Fruit fly (Drosophila melanogaster) whole organism, embryonic: Measurements from ENCODE around the gene anchor.

ENCODE experiments used
- Adf1 ChIP-seq: fragments of 200-800 bp; sonication (Bioruptor generic); IDR thresholded peaks from 2 replicates; pipeline ENCODE4 v1.3.6; 2022; ENCODE audit warnings: missing biosample characterization, missing genetic modification characterization
- CG10209 ChIP-seq: fragments of 200-800 bp; sonication (Bioruptor generic); optimal IDR thresholded peaks from 3 replicates; lab custom pipeline; 2017; ENCODE audit warnings: missing biosample characterization, mild to moderate bottlenecking, missing genetic modification characterization, missing genetic modification reagents
- CG10274 ChIP-seq: fragments of 200-800 bp; sonication (Bioruptor generic); optimal IDR thresholded peaks from 3 replicates; lab custom pipeline; 2017; ENCODE audit warnings: missing biosample characterization, mild to moderate bottlenecking, missing genetic modification characterization
- CG11723 ChIP-seq: fragments of 200-800 bp; sonication (Bioruptor generic); optimal IDR thresholded peaks from 2 replicates; lab custom pipeline; 2017; ENCODE audit warnings: missing biosample characterization, mild to moderate bottlenecking, missing genetic modification characterization
- CG13296 ChIP-seq: fragments of 200-800 bp; sonication (Bioruptor generic); optimal IDR thresholded peaks from 3 replicates; lab custom pipeline; 2018; ENCODE audit warnings: missing biosample characterization, mild to moderate bottlenecking, missing genetic modification characterization
- CG13424 ChIP-seq: fragments of 200-800 bp; sonication (Bioruptor generic); optimal IDR thresholded peaks from 2 replicates; lab custom pipeline; 2019; ENCODE audit warnings: missing biosample characterization, mild to moderate bottlenecking, missing genetic modification characterization, moderate library complexity
- CG17361 ChIP-seq: fragments of 200-800 bp; sonication (Bioruptor generic); IDR thresholded peaks from 3 replicates; pipeline ENCODE4 v1.3.6; 2022; ENCODE audit warnings: missing biosample characterization, missing genetic modification characterization
- CG17568 ChIP-seq: fragments of 200-800 bp; sonication (Bioruptor generic); optimal IDR thresholded peaks from 2 replicates; lab custom pipeline; 2018; ENCODE audit warnings: missing biosample characterization, mild to moderate bottlenecking, missing genetic modification characterization, moderate library complexity
- CG17829 ChIP-seq: fragments of 200-800 bp; optimal IDR thresholded peaks from 2 replicates; lab custom pipeline; 2019; ENCODE audit warnings: missing biosample characterization, mild to moderate bottlenecking, missing genetic modification characterization, moderate library complexity
- CG2120 ChIP-seq: fragments of 200-800 bp; sonication (Bioruptor generic); optimal IDR thresholded peaks from 3 replicates; lab custom pipeline; 2016; ENCODE audit warnings: missing biosample characterization, missing genetic modification characterization
- CG31388 ChIP-seq: fragments of 200-800 bp; sonication (Bioruptor generic); optimal IDR thresholded peaks from 2 replicates; lab custom pipeline; 2016; ENCODE audit warnings: missing biosample characterization, missing genetic modification characterization
- CG34422 ChIP-seq: fragments of 200-800 bp; sonication (Bioruptor generic); IDR thresholded peaks from 3 replicates; pipeline ENCODE4 v1.3.6; 2022; ENCODE audit warnings: missing biosample characterization, missing genetic modification characterization
- CG3838 ChIP-seq: fragments of 200-800 bp; sonication (Bioruptor generic); optimal IDR thresholded peaks from 3 replicates; lab custom pipeline; 2016; ENCODE audit warnings: missing biosample characterization, missing genetic modification characterization
- CG3995 ChIP-seq: fragments of 200-800 bp; sonication (Bioruptor generic); optimal IDR thresholded peaks from 3 replicates; lab custom pipeline; 2016; ENCODE audit warnings: missing biosample characterization, missing genetic modification characterization
- CG4282 ChIP-seq: fragments of 200-800 bp; sonication (Bioruptor generic); optimal IDR thresholded peaks from 2 replicates; lab custom pipeline; 2016; ENCODE audit warnings: missing biosample characterization, missing genetic modification characterization
- CG4328 ChIP-seq: fragments of 200-800 bp; sonication (Bioruptor generic); optimal IDR thresholded peaks from 3 replicates; lab custom pipeline; 2017; ENCODE audit warnings: missing biosample characterization, missing genetic modification reagents, missing genetic modification characterization
- CG4730 ChIP-seq: fragments of 200-800 bp; sonication (Bioruptor generic); IDR thresholded peaks from 2 replicates; pipeline ENCODE4 v1.3.6; 2022; ENCODE audit warnings: missing biosample characterization, missing genetic modification characterization
- CG6254 ChIP-seq: fragments of 200-800 bp; sonication (Bioruptor generic); optimal IDR thresholded peaks from 3 replicates; lab custom pipeline; 2017; ENCODE audit warnings: mild to moderate bottlenecking, missing biosample characterization, missing genetic modification reagents, missing genetic modification characterization
- CG8478 ChIP-seq: fragments of >200 bp; optimal IDR thresholded peaks from 2 replicates; lab custom pipeline; 2018
- CG8924 ChIP-seq: fragments of 200-800 bp; optimal IDR thresholded peaks from 3 replicates; lab custom pipeline; 2019; ENCODE audit warnings: missing biosample characterization, mild to moderate bottlenecking, missing genetic modification characterization, moderate library complexity
- CTCF ChIP-seq: fragments of 200-800 bp; sonication (Bioruptor generic); optimal IDR thresholded peaks from 2 replicates; lab custom pipeline; 2017; ENCODE audit warnings: missing biosample characterization, mild to moderate bottlenecking, missing genetic modification characterization, moderate library complexity
- CrebB ChIP-seq: fragments of 200-800 bp; sonication (Bioruptor generic); optimal IDR thresholded peaks from 3 replicates; lab custom pipeline; 2018; ENCODE audit warnings: missing biosample characterization, mild to moderate bottlenecking, missing genetic modification characterization
- D ChIP-seq, 2 experiments: fragments of 200-800 bp in 1 of 2; fragments of >200 bp in 1 of 2; sonication (Bioruptor generic) in 1 of 2; optimal IDR thresholded peaks; 2 replicates in 1 of 2; 3 replicates in 1 of 2; lab custom pipeline; 2017; ENCODE audit warnings: mild to moderate bottlenecking in 1 of 2, missing biosample characterization in 1 of 2, missing genetic modification characterization in 1 of 2, missing genetic modification reagents in 1 of 2
- D19B ChIP-seq: fragments of 200-800 bp; sonication (Bioruptor generic); optimal IDR thresholded peaks from 2 replicates; lab custom pipeline; 2017; ENCODE audit warnings: missing biosample characterization, mild to moderate bottlenecking, missing genetic modification characterization
- Dll ChIP-seq: fragments of 200-800 bp; sonication (Bioruptor generic); IDR thresholded peaks from 4 replicates; pipeline ENCODE4 v1.3.6; 2022; ENCODE audit warnings: missing biosample characterization, missing genetic modification characterization; ENCODE audit not compliant: partially characterized antibody
- HLH4C ChIP-seq: fragments of 200-800 bp; sonication (Bioruptor generic); IDR thresholded peaks from 3 replicates; pipeline ENCODE4 v1.3.6; 2022; ENCODE audit warnings: missing biosample characterization, missing genetic modification characterization; ENCODE audit not compliant: partially characterized antibody
- Hey ChIP-seq: fragments of 200-800 bp; sonication (Bioruptor generic); optimal IDR thresholded peaks from 3 replicates; lab custom pipeline; 2018; ENCODE audit warnings: missing biosample characterization, mild to moderate bottlenecking, missing genetic modification characterization
- HmgZ ChIP-seq: fragments of 200-800 bp; sonication (Bioruptor generic); optimal IDR thresholded peaks from 2 replicates; lab custom pipeline; 2018; ENCODE audit warnings: missing biosample characterization, mild to moderate bottlenecking, missing genetic modification characterization
- Hmx ChIP-seq: fragments of 200-800 bp; sonication (Bioruptor generic); optimal IDR thresholded peaks from 2 replicates; lab custom pipeline; 2016; ENCODE audit warnings: missing biosample characterization, missing genetic modification characterization
- Hr3 ChIP-seq: fragments of 200-800 bp; sonication (Bioruptor generic); optimal IDR thresholded peaks from 3 replicates; lab custom pipeline; 2016; ENCODE audit warnings: missing biosample characterization, missing genetic modification characterization
- Hr51 ChIP-seq, 2 experiments: fragments of 200-800 bp; sonication (Bioruptor generic); optimal IDR thresholded peaks; 2 replicates in 1 of 2; 3 replicates in 1 of 2; lab custom pipeline; 2016 to 2018; ENCODE audit warnings: missing biosample characterization in 2 of 2, missing genetic modification characterization in 2 of 2, mild to moderate bottlenecking in 1 of 2, moderate library complexity in 1 of 2
- Hsf ChIP-seq: fragments of 200-800 bp; sonication (Bioruptor generic); optimal IDR thresholded peaks from 3 replicates; lab custom pipeline; 2016; ENCODE audit warnings: missing biosample characterization, missing genetic modification characterization
- NFAT ChIP-seq: fragments of 200-800 bp; sonication (Bioruptor generic); IDR thresholded peaks from 2 replicates; pipeline ENCODE4 v1.3.6; 2022; ENCODE audit warnings: missing biosample characterization, missing genetic modification characterization
- Pdp1 ChIP-seq, 2 experiments: fragments of 200-800 bp; sonication (Bioruptor generic); optimal IDR thresholded peaks; 3 replicates each; lab custom pipeline; 2016; ENCODE audit warnings: missing biosample characterization in 2 of 2, missing genetic modification characterization in 2 of 2, mild to moderate bottlenecking in 1 of 2, moderate library complexity in 1 of 2
- Rfx ChIP-seq: fragments of 200-800 bp; sonication (Bioruptor generic); IDR thresholded peaks from 2 replicates; pipeline ENCODE4 v1.3.6; 2022; ENCODE audit warnings: missing biosample characterization, missing genetic modification characterization
- Side ChIP-seq: fragments of 200-800 bp; sonication (Bioruptor generic); optimal IDR thresholded peaks from 2 replicates; lab custom pipeline; 2016; ENCODE audit warnings: missing biosample characterization, missing genetic modification characterization
- Sox100B ChIP-seq: fragments of 200-800 bp; sonication (Bioruptor generic); optimal IDR thresholded peaks from 3 replicates; lab custom pipeline; 2018; ENCODE audit warnings: missing biosample characterization, mild to moderate bottlenecking, missing genetic modification characterization
- Sry-δ ChIP-seq: fragments of 200-800 bp; sonication (Bioruptor generic); optimal IDR thresholded peaks from 2 replicates; lab custom pipeline; 2016; ENCODE audit warnings: missing biosample characterization, missing genetic modification characterization
- chm ChIP-seq: fragments of 200-800 bp; sonication (Bioruptor generic); IDR thresholded peaks from 2 replicates; pipeline ENCODE4 v1.3.6; 2022; ENCODE audit warnings: missing biosample characterization, missing genetic modification characterization
- crc ChIP-seq: fragments of 200-800 bp; sonication (Bioruptor generic); optimal IDR thresholded peaks from 2 replicates; lab custom pipeline; 2016; ENCODE audit warnings: missing biosample characterization, missing genetic modification characterization
- dm ChIP-seq: fragments of 200-800 bp; sonication (Bioruptor generic); optimal IDR thresholded peaks from 3 replicates; lab custom pipeline; 2016; ENCODE audit warnings: missing biosample characterization, missing genetic modification characterization
- ewg ChIP-seq: fragments of 200-800 bp; sonication (Bioruptor generic); optimal IDR thresholded peaks from 3 replicates; lab custom pipeline; 2017; ENCODE audit warnings: mild to moderate bottlenecking, missing biosample characterization, missing genetic modification reagents, missing genetic modification characterization
- exex ChIP-seq: fragments of 200-800 bp; sonication (Bioruptor generic); optimal IDR thresholded peaks from 4 replicates; lab custom pipeline; 2018; ENCODE audit warnings: missing biosample characterization, mild to moderate bottlenecking, missing genetic modification characterization, moderate library complexity
- lola ChIP-seq, 3 experiments: fragments of >200 bp in 2 of 3; fragments of 200-800 bp in 1 of 3; sonication (Bioruptor generic) in 1 of 3; optimal IDR thresholded peaks; 2 replicates each; lab custom pipeline; 2017 to 2019; ENCODE audit warnings: missing biosample characterization in 3 of 3, missing genetic modification characterization in 3 of 3, mild to moderate bottlenecking in 1 of 3, moderate library complexity in 1 of 3
- pan ChIP-seq, 4 experiments: fragments of >200 bp in 3 of 4; fragments of 200-800 bp in 1 of 4; sonication (Bioruptor generic) in 1 of 4; optimal IDR thresholded peaks in 3 of 4; IDR thresholded peaks in 1 of 4; 2 replicates each; pipeline versions ENCODE4 v1.3.6 to Lab custom; 2017 to 2022; ENCODE audit warnings: missing biosample characterization in 2 of 4, missing genetic modification characterization in 2 of 4, mixed read lengths in 1 of 4
- psq ChIP-seq: fragments of 200-800 bp; sonication (Bioruptor generic); optimal IDR thresholded peaks from 2 replicates; lab custom pipeline; 2017; ENCODE audit warnings: missing biosample characterization, missing genetic modification characterization
- sens-2 ChIP-seq: fragments of 200-800 bp; sonication (Bioruptor generic); IDR thresholded peaks from 2 replicates; pipeline ENCODE4 v1.3.6; 2022; ENCODE audit warnings: missing biosample characterization, missing genetic modification characterization
- stwl ChIP-seq: fragments of 200-800 bp; sonication (Bioruptor generic); optimal IDR thresholded peaks from 3 replicates; lab custom pipeline; 2018; ENCODE audit warnings: missing biosample characterization, mild to moderate bottlenecking, missing genetic modification characterization, moderate library complexity
- wdn ChIP-seq: fragments of 200-800 bp; sonication (Bioruptor generic); IDR thresholded peaks from 2 replicates; pipeline ENCODE4 v1.3.6; 2022; ENCODE audit warnings: missing biosample characterization, missing genetic modification characterization

The anchor gene

dm6 chr3L:17655837-17656308 lies 34.2 kb downstream of the anchor start:
- TF ChIP-seq CG10274, result peak; percentile 33
- TF ChIP-seq Side, result no peak
- no peak for TF ChIP-seq Dll
- TF ChIP-seq dm, result peak; percentile 4
- no peak; the same call in 1 of the 2 replicates for TF ChIP-seq CG4730
- peak; percentile 51 for TF ChIP-seq CrebB
- TF ChIP-seq Hsf, result no peak
- TF ChIP-seq Hr3 (GFP tag; lab: Kevin White, UChicago), result no peak
- TF ChIP-seq CG8924 (tag; lab: Kevin White, UChicago), result peak; percentile 13
- TF ChIP-seq pan (optimal IDR thresholded peaks at IDR 0.05; lab: Kevin White, UChicago), result no peak
- TF ChIP-seq pan (GFP tag; optimal IDR thresholded peaks at IDR 0.05 in 1 of 2, IDR thresholded peaks at IDR 0.05 in 1 of 2), result peak in 1 of 2 experiments; percentile 54
- TF ChIP-seq CG3995, result no peak
- peak; percentile 6 for TF ChIP-seq CG4282 (GFP tag; lab: Kevin White, UChicago)
- no peak for TF ChIP-seq D (optimal IDR thresholded peaks at IDR 0.05; lab: Kevin White, UChicago)
- TF ChIP-seq D (GFP tag; optimal IDR thresholded peaks at IDR 0.05; lab: Kevin White, UChicago), result peak; percentile 8
- TF ChIP-seq ewg, result peak; percentile 28
- TF ChIP-seq HLH4C (GFP tag; lab: Robert Waterston, UW), result 0 out of 3 replicates have a peak, but pooled peaks have one; percentile 16
- TF ChIP-seq CG11723 (GFP tag; lab: Kevin White, UChicago), result no peak
- peak; percentile 37 for TF ChIP-seq CG2120
- peak; percentile 66 for TF ChIP-seq CTCF (GFP tag; lab: Kevin White, UChicago)
- peak; percentile 5 for TF ChIP-seq psq
- TF ChIP-seq D19B (GFP tag; lab: Kevin White, UChicago), result peak; percentile 8
- no peak for TF ChIP-seq CG17829 (tag; lab: Kevin White, UChicago)
- peak; percentile 17 for TF ChIP-seq Sox100B (GFP tag; lab: Kevin White, UChicago)
- peak; percentile 60; the same call in 1 of the 2 replicates for TF ChIP-seq NFAT
- TF ChIP-seq Hey, result peak; percentile 68
- TF ChIP-seq lola (GFP tag; optimal IDR thresholded peaks at IDR 0.05; lab: Kevin White, UChicago), result no peak
- TF ChIP-seq CG17361 (GFP tag; lab: Robert Waterston, UW), result no peak
- TF ChIP-seq Hr51 (GFP tag; optimal IDR thresholded peaks at IDR 0.05; lab: Kevin White, UChicago), result peak; percentile 18 to 21
- peak; percentile 43; the same call in 1 of the 3 replicates for TF ChIP-seq CG34422 (GFP tag; lab: Robert Waterston, UW)
- peak; percentile 50; the same call in 1 of the 2 replicates for TF ChIP-seq Rfx
- peak; percentile 21; the same call in 1 of the 2 replicates for TF ChIP-seq sens-2 (GFP tag; lab: Robert Waterston, UW)
- TF ChIP-seq chm, result no peak
- TF ChIP-seq HmgZ (tag; lab: Kevin White, UChicago), result peak; percentile 49
- no peak for TF ChIP-seq Hmx (GFP tag; lab: Kevin White, UChicago)
- peak; percentile 67 for TF ChIP-seq CG13296 (GFP tag; lab: Kevin White, UChicago)
- peak; percentile 39 for TF ChIP-seq CG13424 (tag; lab: Kevin White, UChicago)
- TF ChIP-seq Pdp1 (GFP tag; optimal IDR thresholded peaks at IDR 0.05; lab: Kevin White, UChicago), result peak in 1 of 2 experiments; percentile 36
- no peak for TF ChIP-seq CG31388 (GFP tag; lab: Kevin White, UChicago)
- peak; percentile 36 for TF ChIP-seq CG17568 (GFP tag; lab: Kevin White, UChicago)
- TF ChIP-seq wdn (GFP tag; lab: Robert Waterston, UW), result 0 out of 2 replicates have a peak, but pooled peaks have one; percentile 11
- peak; percentile 46 for TF ChIP-seq CG4328 (GFP tag; lab: Kevin White, UChicago)
- TF ChIP-seq Adf1 (GFP tag; lab: Robert Waterston, UW), result peak; percentile 35
- no peak for TF ChIP-seq stwl (tag; lab: Kevin White, UChicago)
- TF ChIP-seq exex (tag; lab: Kevin White, UChicago), result peak; percentile 47
- TF ChIP-seq CG3838 (GFP tag; lab: Kevin White, UChicago), result no peak
- TF ChIP-seq CG10209 (GFP tag; lab: Kevin White, UChicago), result peak; percentile 46
- peak; percentile 57 for TF ChIP-seq CG6254
- TF ChIP-seq CG8478 (lab: Kevin White, UChicago), result no peak
- TF ChIP-seq Sry-δ (GFP tag; lab: Kevin White, UChicago), result no peak
- no peak for TF ChIP-seq crc (GFP tag; lab: Kevin White, UChicago)
